Worm (Caenorhabditis elegans): Measurements from ENCODE around the gene pgph-2.

DNA sequence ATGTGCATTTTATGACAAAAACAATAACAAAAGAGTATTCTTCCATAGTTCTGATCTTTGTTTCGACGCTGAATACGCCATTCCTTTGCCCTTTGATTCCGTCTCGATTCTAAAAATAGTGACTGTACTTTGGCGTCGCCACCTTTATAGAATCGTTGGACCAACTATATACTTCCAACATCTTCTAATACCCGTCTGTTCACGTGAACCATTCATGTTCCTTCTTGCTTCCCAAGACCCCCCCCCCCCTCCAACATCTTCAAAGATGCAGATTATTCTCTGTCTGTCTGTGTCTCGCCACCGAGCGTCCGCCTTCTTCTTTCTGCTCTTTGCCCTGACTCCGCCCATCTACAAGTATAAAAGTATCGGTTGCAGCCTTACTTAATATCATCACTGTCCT is 5.1 kb downstream of the pgph-2 start:
- TF ChIP-seq F55B11.4 (tag; optimal IDR thresholded peaks at IDR 0.05; ENCODE audit: borderline replicate concordance, insufficient read depth), result no peak
- TF ChIP-seq egl-44 (GFP tag; IDR thresholded peaks at IDR 0.05), result no peak
- no peak for TF ChIP-seq nhr-90 (tag; optimal IDR thresholded peaks at IDR 0.05)
- TF ChIP-seq gei-17 (GFP tag; optimal IDR thresholded peaks at IDR 0.05), result no peak
- TF ChIP-seq efl-1 (GFP tag; optimal IDR thresholded peaks at IDR 0.05), result no peak
- no peak for TF ChIP-seq unc-62 (GFP tag; optimal IDR thresholded peaks at IDR 0.05)
- no peak for TF ChIP-seq pha-4 (tag; optimal IDR thresholded peaks at IDR 0.05)
- TF ChIP-seq lin-26 (GFP tag; IDR thresholded peaks at IDR 0.05), result no peak
- TF ChIP-seq bed-2 (GFP tag; IDR thresholded peaks at IDR 0.05), result no peak
- TF ChIP-seq Y67H2A.10 (GFP tag; conservative IDR thresholded peaks at IDR 0.05), result no peak
- TF ChIP-seq nhr-179 (tag; optimal IDR thresholded peaks at IDR 0.05), result no peak

Data from whole organism, young adult.